Worm (Caenorhabditis elegans) whole organism, mixed stage, embryonic: Measurements from ENCODE around the gene C06A12.19.
A peak's percentile ranks its signal among the peaks of the same experiment; 100 is the strongest.

Experiments used
- M03D4.4 ChIP-seq: sonication (generic microtip); optimal IDR thresholded peaks from 2 replicates; lab custom pipeline; 2017; ENCODE audit warnings: mild to moderate bottlenecking, missing genetic modification characterization, missing compliant biosample characterization
- bed-3 ChIP-seq: fragments of 200-800 bp; sonication (Bioruptor generic); optimal IDR thresholded peaks from 3 replicates; lab custom pipeline; 2018; ENCODE audit warnings: mild to moderate bottlenecking, missing genetic modification characterization, moderate library complexity, missing compliant biosample characterization
- blmp-1 ChIP-seq: fragments of 150-350 bp; optimal IDR thresholded peaks from 2 replicates; lab custom pipeline; 2014; ENCODE audit warnings: missing biosample characterization, missing genetic modification characterization
- ceh-39 ChIP-seq: fragments of 150-350 bp; optimal IDR thresholded peaks from 2 replicates; lab custom pipeline; 2014; ENCODE audit warnings: missing biosample characterization, missing genetic modification characterization
- ceh-43 ChIP-seq: fragments of 200-800 bp; sonication (Bioruptor generic); optimal IDR thresholded peaks from 2 replicates; lab custom pipeline; 2018; ENCODE audit warnings: mild to moderate bottlenecking, missing genetic modification characterization, moderate library complexity, missing compliant biosample characterization
- ceh-83 ChIP-seq: fragments of 200-800 bp; sonication (Bioruptor generic); optimal IDR thresholded peaks from 2 replicates; lab custom pipeline; 2018; ENCODE audit warnings: mild to moderate bottlenecking, missing genetic modification characterization, missing compliant biosample characterization
- ces-1 ChIP-seq: fragments of 150-350 bp; optimal IDR thresholded peaks from 2 replicates; lab custom pipeline; 2014; ENCODE audit warnings: missing biosample characterization, missing genetic modification reagents, missing genetic modification characterization
- cnd-1 ChIP-seq: fragments of 200-800 bp; sonication (Bioruptor generic); optimal IDR thresholded peaks from 2 replicates; lab custom pipeline; 2018; ENCODE audit warnings: mild to moderate bottlenecking, missing genetic modification characterization, missing compliant biosample characterization
- drap-1 ChIP-seq: fragments of 200-800 bp; sonication (Bioruptor generic); optimal IDR thresholded peaks from 3 replicates; lab custom pipeline; 2018; ENCODE audit warnings: mild to moderate bottlenecking, missing genetic modification characterization, missing compliant biosample characterization
- elt-3 ChIP-seq: fragments of 150-350 bp; optimal IDR thresholded peaks from 2 replicates; lab custom pipeline; 2014; ENCODE audit warnings: missing biosample characterization, missing genetic modification characterization
- ham-2 ChIP-seq: fragments of 200-800 bp; sonication (Bioruptor generic); optimal IDR thresholded peaks from 2 replicates; lab custom pipeline; 2018; ENCODE audit warnings: mild to moderate bottlenecking, missing genetic modification characterization, missing compliant biosample characterization
- hlh-1 ChIP-seq: fragments of 150-350 bp; optimal IDR thresholded peaks from 2 replicates; lab custom pipeline; 2014; ENCODE audit warnings: missing biosample characterization, missing genetic modification reagents, missing genetic modification characterization
- lin-13 ChIP-seq: fragments of 150-350 bp; optimal IDR thresholded peaks from 2 replicates; lab custom pipeline; 2014; ENCODE audit warnings: missing biosample characterization, missing genetic modification characterization
- lin-32 ChIP-seq: fragments of 200-800 bp; sonication (Bioruptor generic); optimal IDR thresholded peaks from 2 replicates; lab custom pipeline; 2018; ENCODE audit warnings: mild to moderate bottlenecking, missing genetic modification characterization, missing compliant biosample characterization
- lsy-2 ChIP-seq: fragments of 150-350 bp; optimal IDR thresholded peaks from 2 replicates; lab custom pipeline; 2014; ENCODE audit warnings: missing biosample characterization, missing genetic modification characterization
- mab-5 ChIP-seq: fragments of 150-350 bp; optimal IDR thresholded peaks from 2 replicates; lab custom pipeline; 2014; ENCODE audit warnings: missing biosample characterization, missing genetic modification characterization
- mep-1 ChIP-seq: fragments of 150-350 bp; optimal IDR thresholded peaks from 2 replicates; lab custom pipeline; 2017; ENCODE audit warnings: missing biosample characterization, missing genetic modification reagents, missing genetic modification characterization, inconsistent platforms
- nhr-12 ChIP-seq: fragments of 150-350 bp; optimal IDR thresholded peaks from 2 replicates; lab custom pipeline; 2014; ENCODE audit warnings: missing biosample characterization, missing genetic modification characterization
- nhr-2 ChIP-seq: fragments of 150-350 bp; optimal IDR thresholded peaks from 2 replicates; lab custom pipeline; 2014; ENCODE audit warnings: missing biosample characterization, missing genetic modification characterization
- nhr-237 ChIP-seq: fragments of 150-350 bp; optimal IDR thresholded peaks from 2 replicates; lab custom pipeline; 2014; ENCODE audit warnings: missing biosample characterization, missing genetic modification characterization
- nhr-76 ChIP-seq: sonication (generic microtip); optimal IDR thresholded peaks from 2 replicates; lab custom pipeline; 2017; ENCODE audit warnings: missing biosample characterization, missing genetic modification characterization
- pha-4 ChIP-seq: fragments of 150-350 bp; optimal IDR thresholded peaks from 2 replicates; lab custom pipeline; 2018; ENCODE audit warnings: missing biosample characterization, missing genetic modification reagents, missing genetic modification characterization
- sem-2 ChIP-seq: fragments of 200-800 bp; sonication (Bioruptor generic); optimal IDR thresholded peaks from 2 replicates; lab custom pipeline; 2018; ENCODE audit warnings: mild to moderate bottlenecking, missing genetic modification characterization, missing compliant biosample characterization
- snpc-4 ChIP-seq: fragments of 150-350 bp; optimal IDR thresholded peaks from 2 replicates; lab custom pipeline; 2014; ENCODE audit warnings: missing biosample characterization, missing genetic modification characterization
- sptf-1 ChIP-seq: sonication (generic microtip); optimal IDR thresholded peaks from 2 replicates; lab custom pipeline; 2017; ENCODE audit warnings: mild to moderate bottlenecking, missing genetic modification characterization, moderate library complexity, missing compliant biosample characterization
- unc-120 ChIP-seq: sonication (generic microtip); optimal IDR thresholded peaks from 2 replicates; lab custom pipeline; 2017; ENCODE audit warnings: missing genetic modification characterization, missing compliant biosample characterization; ENCODE audit not compliant: poor library complexity, severe bottlenecking
- unc-62 ChIP-seq: fragments of 150-350 bp; optimal IDR thresholded peaks from 2 replicates; lab custom pipeline; 2014; ENCODE audit warnings: missing biosample characterization, missing genetic modification reagents, missing genetic modification characterization
- zip-8 ChIP-seq: fragments of 150-350 bp; optimal IDR thresholded peaks from 2 replicates; lab custom pipeline; 2014; ENCODE audit warnings: missing biosample characterization, missing genetic modification characterization
- ztf-11 ChIP-seq: fragments of 150-350 bp; optimal IDR thresholded peaks from 2 replicates; lab custom pipeline; 2014; ENCODE audit warnings: missing biosample characterization, missing genetic modification characterization

The C06A12.19 gene

DNA sequence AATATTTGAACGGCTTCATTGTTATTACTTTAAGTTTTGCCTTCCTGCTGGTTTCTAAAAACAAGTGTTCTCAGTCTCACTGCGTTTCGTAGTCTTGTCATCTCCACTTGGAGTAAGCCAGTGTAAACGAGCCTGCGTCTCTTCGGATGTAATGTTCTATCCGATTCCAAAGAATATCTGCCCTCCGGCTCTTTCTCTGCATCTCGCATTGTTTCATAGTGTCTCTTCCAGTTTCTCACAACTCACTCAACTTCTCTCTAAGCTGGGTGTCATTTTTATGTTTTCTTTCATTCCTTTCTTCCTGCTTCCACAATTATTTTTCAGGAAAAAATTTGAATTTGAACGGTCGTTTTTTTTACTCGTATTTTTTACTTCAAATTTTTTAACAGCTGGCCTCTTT is 12.9 kb downstream of the C06A12.19 start:
- peak; percentile 17 for TF ChIP-seq ces-1 (GFP tag; lab: Kevin White, UChicago)
- no peak for TF ChIP-seq M03D4.4

DNA sequence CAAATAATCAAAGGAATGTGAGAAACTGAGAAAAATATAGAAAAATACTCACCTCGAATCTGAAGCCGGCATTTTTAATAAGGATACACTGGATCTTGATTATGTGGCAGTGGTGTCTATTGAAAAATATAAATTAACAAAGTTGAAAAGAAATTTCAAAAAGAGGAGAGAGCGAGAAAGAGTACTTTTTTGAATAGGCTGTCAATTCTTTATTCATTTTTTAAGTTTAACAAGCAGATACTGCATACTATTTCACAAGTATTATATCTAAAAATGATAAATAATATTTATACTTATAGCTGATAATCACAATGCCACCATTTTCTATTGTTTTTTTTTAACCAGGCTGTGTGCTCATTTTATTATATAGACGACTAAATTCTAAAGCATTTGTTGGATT is 22.2 kb downstream of the C06A12.19 start, which contains the start of gene npr-26:
Gene npr-26, minus strand, starts transcription at position 101 of the 400 bp plus-strand sequence.
- no peak for TF ChIP-seq ztf-11
- TF ChIP-seq lin-13, result no peak
- no peak for TF ChIP-seq ces-1 (GFP tag; lab: Kevin White, UChicago)
- TF ChIP-seq unc-120 (tag; lab: Kevin White, UChicago), result no peak
- TF ChIP-seq pha-4 (tag; lab: Kevin White, UChicago), result no peak
- no peak for TF ChIP-seq mab-5 (tag; lab: Kevin White, UChicago)
- TF ChIP-seq ceh-39 (tag; lab: Kevin White, UChicago), result no peak
- no peak for TF ChIP-seq lsy-2 (tag; lab: Kevin White, UChicago)
- TF ChIP-seq lin-32 (GFP tag; lab: Kevin White, UChicago), result no peak
- no peak for TF ChIP-seq M03D4.4
- TF ChIP-seq ceh-43, result no peak
- no peak for TF ChIP-seq hlh-1
- TF ChIP-seq nhr-76 (tag; lab: Kevin White, UChicago), result no peak
- no peak for TF ChIP-seq cnd-1 (tag; lab: Kevin White, UChicago)

DNA sequence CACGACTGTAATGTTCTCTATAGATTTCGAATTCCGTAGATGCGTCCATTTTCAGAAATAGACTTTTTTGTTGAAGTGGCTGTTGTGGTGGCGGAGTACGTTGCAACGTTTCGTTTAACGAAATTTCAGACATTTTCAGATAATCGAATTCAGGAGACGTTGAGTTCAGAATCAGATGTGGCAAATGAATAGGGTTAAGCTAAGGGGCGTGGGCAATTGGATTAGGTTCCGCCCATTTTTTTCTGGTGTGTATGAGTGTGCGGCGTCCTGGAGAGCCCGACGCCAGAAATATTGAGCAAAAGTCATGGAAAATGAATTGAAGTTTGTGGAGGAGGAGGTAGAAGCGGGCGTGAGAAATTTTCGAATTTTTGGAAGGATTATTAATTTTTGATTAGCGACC is 26.6 kb downstream of the C06A12.19 start:
- TF ChIP-seq nhr-2 (tag; lab: Kevin White, UChicago), result no peak
- no peak for TF ChIP-seq zip-8
- no peak for TF ChIP-seq nhr-12
- no peak for TF ChIP-seq nhr-237 (tag; lab: Kevin White, UChicago)
- TF ChIP-seq sptf-1, result no peak
- TF ChIP-seq mep-1 (tag; lab: Kevin White, UChicago), result no peak
- TF ChIP-seq ceh-43, result no peak
- no peak for TF ChIP-seq drap-1 (GFP tag; lab: Kevin White, UChicago)
- no peak for TF ChIP-seq mab-5 (tag; lab: Kevin White, UChicago)
- no peak for TF ChIP-seq M03D4.4
- TF ChIP-seq elt-3 (tag; lab: Kevin White, UChicago), result no peak
- TF ChIP-seq bed-3 (GFP tag; lab: Kevin White, UChicago), result no peak

DNA sequence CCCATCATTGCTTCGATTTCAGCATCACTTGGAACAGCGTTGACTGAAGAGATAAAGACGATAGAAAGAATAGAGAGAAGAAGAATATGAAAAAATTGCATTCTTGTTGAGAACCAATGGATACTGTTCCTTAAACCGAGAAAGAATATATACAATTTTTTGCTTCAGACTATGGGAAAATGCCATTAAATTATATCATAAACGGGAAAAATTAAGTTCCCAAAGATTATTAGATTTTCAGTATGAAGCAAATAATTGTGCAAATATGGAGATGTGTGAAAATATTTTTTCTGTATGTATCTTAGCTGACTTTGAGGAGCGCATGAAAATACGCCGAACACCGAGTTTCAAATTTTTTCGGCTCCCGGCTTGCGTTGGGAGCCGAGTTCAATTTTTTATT is 32.4 kb downstream of the C06A12.19 start, which contains the start of gene T02D1.9:
Gene T02D1.9, minus strand, starts transcription at position 101 of the 400 bp plus-strand sequence.
- TF ChIP-seq cnd-1 (tag; lab: Kevin White, UChicago) (no peak), nhr-2 (tag; lab: Kevin White, UChicago) (no peak), ceh-39 (tag; lab: Kevin White, UChicago) (no peak), snpc-4 (tag; lab: Kevin White, UChicago) (no peak), lin-13 (no peak), mab-5 (tag; lab: Kevin White, UChicago) (no peak), unc-62 (GFP tag; lab: Kevin White, UChicago) (no peak), blmp-1 (tag; lab: Kevin White, UChicago) (no peak)

DNA sequence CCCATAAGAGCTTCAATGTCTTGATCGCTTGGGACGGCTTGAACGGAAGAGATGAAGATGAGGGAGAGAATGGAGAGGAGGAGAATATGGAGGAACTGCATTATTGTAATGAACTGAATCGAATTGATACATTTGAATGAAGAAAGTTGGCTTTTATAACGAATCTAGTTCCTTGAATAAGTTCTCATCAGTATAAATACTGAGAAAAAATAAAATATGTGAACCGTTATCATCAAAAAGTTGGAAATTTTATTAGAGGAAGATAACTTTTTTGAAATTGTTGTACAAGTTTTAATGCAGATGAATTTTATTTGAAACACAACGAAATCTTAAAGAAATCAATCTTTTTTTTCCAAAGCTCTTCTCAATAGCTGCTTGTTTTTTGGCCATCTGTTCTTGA is 32.9 kb downstream of the C06A12.19 start, which contains the start of gene T02D1.7:
Gene T02D1.7, minus strand, starts transcription at position 101 of the 400 bp plus-strand sequence.
- no peak for TF ChIP-seq lsy-2 (tag; lab: Kevin White, UChicago)
- no peak for TF ChIP-seq cnd-1 (tag; lab: Kevin White, UChicago)
- no peak for TF ChIP-seq lin-13
- TF ChIP-seq nhr-76 (tag; lab: Kevin White, UChicago), result no peak
- TF ChIP-seq sptf-1, result no peak

DNA sequence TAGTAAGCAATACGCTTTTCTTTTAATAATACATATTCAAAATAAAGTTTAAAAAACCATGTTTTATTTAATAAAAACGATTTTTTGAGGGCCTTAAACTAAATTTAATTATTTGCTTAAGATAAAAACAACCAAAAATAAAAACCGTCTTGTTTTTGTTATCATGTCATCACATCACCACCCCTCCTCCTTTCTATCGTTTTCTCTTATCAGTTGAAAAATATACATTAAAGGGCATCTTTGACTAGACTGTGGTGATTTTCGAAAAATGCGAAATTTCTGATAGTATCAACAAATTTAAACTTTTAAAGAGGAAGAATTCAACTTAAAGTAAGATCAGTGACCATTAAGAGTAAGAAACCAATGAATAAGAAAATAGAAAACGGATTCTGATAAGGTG is 33.8 kb downstream of the C06A12.19 start:
- TF ChIP-seq ceh-83 (GFP tag; lab: Kevin White, UChicago), result no peak
- TF ChIP-seq zip-8, result no peak
- TF ChIP-seq hlh-1, result no peak
- no peak for TF ChIP-seq sem-2 (GFP tag; lab: Kevin White, UChicago)
- no peak for TF ChIP-seq ham-2
- no peak for TF ChIP-seq lin-32 (GFP tag; lab: Kevin White, UChicago)
- TF ChIP-seq, all 35 proteins: peak for 0

DNA sequence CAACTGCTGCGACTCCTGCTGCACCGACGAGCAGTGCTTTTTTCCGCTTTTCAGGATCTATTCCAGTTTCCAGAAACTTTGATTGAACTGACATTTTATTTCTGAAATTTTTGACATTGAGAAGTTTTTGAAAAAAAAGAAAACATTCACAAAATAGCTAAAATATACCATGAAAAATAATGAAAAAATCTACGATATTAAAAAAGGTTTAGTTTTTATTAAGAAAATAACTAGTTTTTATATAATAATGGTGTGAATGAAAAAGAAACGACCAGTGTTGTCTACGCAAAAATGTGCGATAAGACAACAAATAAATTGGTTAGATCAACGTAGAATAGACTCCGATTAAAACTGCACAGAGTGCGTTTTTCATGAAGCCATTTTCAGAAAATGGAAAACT is 34.4 kb downstream of the C06A12.19 start, which contains the start of gene pmp-4:
Gene pmp-4, minus strand, starts transcription at position 101 of the 400 bp plus-strand sequence.
- TF ChIP-seq ham-2 (no peak), ceh-39 (tag; lab: Kevin White, UChicago) (no peak), lin-13 (no peak), blmp-1 (tag; lab: Kevin White, UChicago) (no peak)
